Fruit fly (Drosophila melanogaster) whole organism: Measurements from ENCODE around the gene Cpr23B.

Experiments used
- CG8478 ChIP-seq: fragments of >200 bp; optimal IDR thresholded peaks from 2 replicates; lab custom pipeline; 2018; ENCODE audit warnings: inconsistent platforms
- Dll ChIP-seq: fragments of >200 bp; optimal IDR thresholded peaks from 2 replicates; lab custom pipeline; 2017
- EcR ChIP-seq, 2 experiments: fragments of >200 bp; optimal IDR thresholded peaks; 2 replicates each; lab custom pipeline; 2017; ENCODE audit warnings: missing biosample characterization in 2 of 2, missing genetic modification characterization in 2 of 2, missing genetic modification reagents in 2 of 2
- pan ChIP-seq: fragments of >200 bp; optimal IDR thresholded peaks from 2 replicates; lab custom pipeline; 2017
- psq ChIP-seq: fragments of >200 bp; optimal IDR thresholded peaks from 2 replicates; lab custom pipeline; 2017
- usp ChIP-seq: fragments of >200 bp; optimal IDR thresholded peaks from 2 replicates; lab custom pipeline; 2017; ENCODE audit warnings: missing biosample characterization, missing genetic modification characterization, mixed read lengths

Cpr23B gene

DNA sequence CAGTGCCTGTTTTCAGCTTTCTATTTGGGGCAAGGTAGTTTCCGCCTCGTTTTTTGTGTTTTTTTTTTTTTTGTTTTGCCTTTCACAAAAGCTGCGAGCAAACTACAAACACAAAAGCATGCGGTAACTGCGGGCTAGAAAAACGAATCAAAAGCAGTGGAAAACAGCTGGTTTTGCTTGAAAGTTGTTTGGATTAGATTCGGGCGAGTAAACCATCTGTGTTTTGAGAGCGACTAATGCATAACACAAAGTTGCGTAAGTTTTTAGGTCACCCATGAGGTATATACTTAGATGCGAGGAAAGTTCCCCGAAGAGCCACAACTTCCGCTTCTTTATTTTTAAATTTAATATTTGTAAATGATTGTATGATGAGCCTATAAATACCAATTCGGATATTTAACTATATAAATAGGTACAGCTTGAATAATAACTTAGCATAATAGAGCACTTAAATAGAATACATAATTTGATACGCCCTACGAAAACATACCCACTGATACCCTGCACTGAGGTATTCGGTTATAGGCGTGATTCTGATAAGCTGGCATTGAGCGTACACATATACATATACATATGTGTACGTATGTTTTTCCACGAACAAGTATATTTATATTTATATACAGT, 34.2 kb downstream of the Cpr23B start:
- TF ChIP-seq psq (lab: Kevin White, UChicago) (no peak), pan (lab: Kevin White, UChicago) (no peak), usp (GFP tag; lab: Kevin White, UChicago) (no peak), CG8478 (lab: Kevin White, UChicago) (no peak), EcR (GFP tag; optimal IDR thresholded peaks at IDR 0.05; lab: Kevin White, UChicago) (no peak), Dll (lab: Kevin White, UChicago) (no peak)

dm6 chr2L:2872968-2873728, 34.9 kb downstream of the Cpr23B start:
- TF ChIP-seq usp (GFP tag; lab: Kevin White, UChicago) (no peak), Dll (lab: Kevin White, UChicago) (no peak), psq (lab: Kevin White, UChicago) (no peak), CG8478 (lab: Kevin White, UChicago) (no peak), pan (lab: Kevin White, UChicago) (no peak), EcR (GFP tag; optimal IDR thresholded peaks at IDR 0.05; lab: Kevin White, UChicago) (no peak)

dm6 chr2L:2873729-2874127, 35.5 kb downstream of the Cpr23B start:
- TF ChIP-seq CG8478 (lab: Kevin White, UChicago), result no peak
- no peak for TF ChIP-seq psq (lab: Kevin White, UChicago)
- TF ChIP-seq usp (GFP tag; lab: Kevin White, UChicago), result no peak

dm6 chr2L:2874185-2874541, 36.0 kb downstream of the Cpr23B start, which contains the start of gene Ifrd1:
Gene Ifrd1, minus strand, starts transcription at chr2L:2874489.
- TF ChIP-seq psq (lab: Kevin White, UChicago), result no peak

dm6 chr2L:2874542-2875194, 36.5 kb downstream of the Cpr23B start, which contains the start of gene CG8814:
Gene CG8814, plus strand, starts transcription at chr2L:2874890.
- TF ChIP-seq Dll (lab: Kevin White, UChicago) (no peak), EcR (GFP tag; optimal IDR thresholded peaks at IDR 0.05; lab: Kevin White, UChicago) (no peak), pan (lab: Kevin White, UChicago) (no peak), CG8478 (lab: Kevin White, UChicago) (no peak), usp (GFP tag; lab: Kevin White, UChicago) (no peak), psq (lab: Kevin White, UChicago) (no peak)

dm6 chr2L:2878188-2878587, 40.0 kb downstream of the Cpr23B start, which contains the start of the genes Prx6a and Sbat:
Gene Prx6a, minus strand, starts transcription at chr2L:2878232.
Gene Sbat, plus strand, starts transcription at chr2L:2878344.
- no peak for TF ChIP-seq Dll (lab: Kevin White, UChicago)
- TF ChIP-seq usp (GFP tag; lab: Kevin White, UChicago), result no peak
- no peak for TF ChIP-seq CG8478 (lab: Kevin White, UChicago)
- no peak for TF ChIP-seq psq (lab: Kevin White, UChicago)
- no peak for TF ChIP-seq EcR (GFP tag; optimal IDR thresholded peaks at IDR 0.05; lab: Kevin White, UChicago)
- TF ChIP-seq pan (lab: Kevin White, UChicago), result no peak

DNA sequence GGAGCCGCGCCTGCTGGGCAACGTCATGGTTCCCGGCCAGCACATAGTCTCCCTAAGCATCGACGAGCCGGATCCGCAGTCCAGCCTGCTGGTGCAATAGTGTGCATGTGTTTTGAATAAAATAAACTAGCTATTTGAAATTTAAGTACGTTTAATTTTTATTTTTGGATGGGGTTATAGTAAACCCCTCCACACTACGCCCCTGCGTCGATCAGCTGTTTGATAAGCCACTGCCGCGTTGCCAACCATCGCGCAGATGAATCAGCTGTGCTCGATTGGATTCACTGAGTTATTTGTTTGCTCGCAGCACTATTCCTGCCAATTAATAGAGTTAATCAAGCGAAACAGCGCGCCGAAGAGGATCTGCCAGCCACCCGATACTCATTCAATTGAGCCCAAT, 40.6 kb downstream of the Cpr23B start, which contains the start of gene RabGGTb:
Gene RabGGTb (plus strand): TSS at position 254 of the 400 bp plus-strand sequence.
- TF ChIP-seq EcR (GFP tag; optimal IDR thresholded peaks at IDR 0.05; lab: Kevin White, UChicago) (no peak), usp (GFP tag; lab: Kevin White, UChicago) (no peak), CG8478 (lab: Kevin White, UChicago) (no peak), psq (lab: Kevin White, UChicago) (no peak), Dll (lab: Kevin White, UChicago) (no peak), pan (lab: Kevin White, UChicago) (no peak)

DNA sequence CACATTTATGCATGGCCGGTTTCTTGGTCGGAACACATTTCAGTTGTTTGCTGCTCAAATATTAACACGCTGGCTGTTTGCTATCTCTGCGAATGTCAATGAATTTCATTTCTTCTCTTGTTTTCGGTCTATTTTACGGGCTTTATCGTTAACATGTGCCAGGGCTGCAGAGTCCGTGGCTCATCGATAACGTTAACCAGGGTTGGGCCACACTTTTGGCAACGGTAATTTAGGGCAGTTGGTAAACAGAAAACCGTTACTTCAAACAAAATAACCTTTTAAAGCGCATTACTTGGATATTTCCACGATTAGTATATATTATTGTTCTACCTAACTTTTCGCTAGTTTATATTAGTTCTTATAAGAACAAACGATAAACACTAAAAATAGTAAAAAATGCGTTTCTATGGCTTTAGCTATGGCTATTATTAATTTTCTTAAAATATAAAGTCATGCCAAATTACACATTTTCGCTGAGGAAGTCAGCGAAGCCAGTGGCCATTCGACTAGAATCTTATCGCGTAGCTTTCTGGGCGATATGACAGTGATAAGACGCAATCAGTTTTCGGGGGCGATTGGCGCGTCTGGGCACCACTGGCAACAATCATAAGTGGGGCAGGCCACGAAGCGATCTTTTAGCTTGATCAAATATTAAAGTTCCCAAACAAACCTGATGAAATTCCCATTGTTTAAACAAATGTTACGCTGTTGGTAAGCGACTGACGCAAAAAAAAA, 44.9 kb downstream of the Cpr23B start:
- TF ChIP-seq Dll (lab: Kevin White, UChicago), result no peak
- no peak for TF ChIP-seq CG8478 (lab: Kevin White, UChicago)
- no peak for TF ChIP-seq psq (lab: Kevin White, UChicago)
- TF ChIP-seq pan (lab: Kevin White, UChicago), result no peak
- TF ChIP-seq usp (GFP tag; lab: Kevin White, UChicago), result no peak
- TF ChIP-seq EcR (GFP tag; optimal IDR thresholded peaks at IDR 0.05; lab: Kevin White, UChicago), result no peak

DNA sequence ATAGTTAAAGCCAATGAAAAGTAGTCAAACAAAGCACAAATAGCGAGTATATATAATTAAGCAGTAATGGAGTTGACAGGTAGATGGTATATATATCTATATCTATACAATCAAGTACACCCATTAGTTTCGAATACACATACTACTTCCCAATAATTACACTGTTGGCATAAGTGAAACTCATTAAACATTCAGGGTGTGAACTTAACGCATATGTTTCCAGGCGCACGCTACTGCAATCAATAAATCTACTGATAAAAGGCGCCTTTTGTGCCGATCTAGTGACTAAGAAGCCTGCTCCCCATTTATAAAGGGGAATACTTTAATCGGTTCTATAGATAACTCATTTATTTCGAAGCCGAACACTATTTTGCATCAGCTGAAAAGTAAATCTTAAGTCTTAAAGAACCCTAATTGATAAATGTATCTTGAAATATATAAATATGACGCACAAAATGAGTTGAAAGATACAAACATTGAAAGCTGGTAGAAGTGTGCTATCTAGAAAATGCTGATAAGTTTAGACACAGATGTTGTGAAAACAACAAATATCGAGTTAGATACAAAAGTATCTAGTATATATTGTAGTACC, 45.6 kb downstream of the Cpr23B start:
- TF ChIP-seq EcR (GFP tag; optimal IDR thresholded peaks at IDR 0.05; lab: Kevin White, UChicago), result no peak
- TF ChIP-seq usp (GFP tag; lab: Kevin White, UChicago), result no peak
- no peak for TF ChIP-seq psq (lab: Kevin White, UChicago)
- TF ChIP-seq Dll (lab: Kevin White, UChicago), result no peak

DNA sequence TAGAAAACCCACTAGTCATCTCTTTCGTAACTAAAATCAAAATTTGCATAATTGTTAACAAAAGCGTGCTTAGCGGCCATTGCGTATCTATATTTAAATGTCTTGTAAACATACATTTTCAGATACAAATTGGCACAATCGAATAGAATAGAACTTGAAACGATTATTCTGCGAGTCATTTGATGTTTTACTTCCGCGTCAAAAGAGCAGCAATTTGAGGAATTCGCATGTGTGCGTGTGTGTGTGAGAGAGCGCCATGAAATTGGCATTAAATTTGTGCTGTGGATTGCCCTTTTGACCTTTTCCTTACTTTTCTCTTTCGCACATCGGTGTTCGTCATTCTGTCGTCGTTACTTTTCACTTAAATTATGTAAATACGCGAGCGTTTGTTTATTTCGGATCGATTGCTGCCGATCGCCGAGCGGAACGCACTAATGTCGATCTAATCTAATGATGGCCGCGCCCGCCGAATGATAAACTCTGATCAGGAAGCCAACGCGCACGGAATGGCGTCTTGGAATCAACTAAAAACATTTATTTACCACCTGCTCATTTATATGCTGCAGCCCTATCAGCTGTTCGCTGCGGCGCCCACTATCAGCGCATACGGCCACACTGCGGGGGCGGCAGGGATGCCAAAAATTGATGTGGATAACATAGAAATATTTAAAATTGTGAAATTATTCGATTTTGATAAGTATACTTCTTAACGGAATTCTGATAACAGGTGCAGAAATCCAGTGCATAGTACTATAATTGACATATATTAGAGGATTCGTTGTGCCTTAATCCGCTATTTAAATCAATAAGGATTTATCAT, 46.7 kb downstream of the Cpr23B start:
- TF ChIP-seq Dll (lab: Kevin White, UChicago) (no peak), psq (lab: Kevin White, UChicago) (no peak), CG8478 (lab: Kevin White, UChicago) (no peak)
